Worm (Caenorhabditis elegans): ENCODE data around the gene F46C8.3.

DNA sequence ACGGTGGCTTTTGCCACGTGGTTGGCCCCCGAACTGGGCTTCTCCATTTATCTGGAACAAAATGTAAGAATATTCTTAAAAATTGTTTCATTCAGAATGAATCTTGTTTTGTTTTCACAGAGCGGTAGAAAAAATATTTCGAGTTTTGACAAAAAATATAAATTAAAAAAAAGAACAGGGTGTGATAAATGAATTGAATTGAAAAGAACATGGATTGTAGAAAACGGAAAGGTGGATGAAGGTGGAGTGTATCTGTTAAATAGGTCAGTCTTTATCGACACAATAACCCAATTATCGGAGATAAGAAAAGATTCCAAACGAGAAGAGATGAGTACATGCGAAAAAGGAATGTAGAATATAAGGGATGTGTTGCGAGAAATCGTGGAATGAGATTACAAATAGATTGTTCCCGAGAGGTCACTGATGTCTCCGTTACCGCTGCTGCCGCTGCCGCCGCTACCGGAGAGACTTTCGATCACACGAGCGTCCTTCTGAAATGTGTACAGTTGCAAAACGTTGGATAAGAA lies 12.4 kb downstream of the F46C8.3 start, which contains the start of gene dpy-7:
- TF ChIP-seq ztf-23 (GFP tag; IDR thresholded peaks at IDR 0.05) (no peak), klf-2 (GFP tag; conservative IDR thresholded peaks at IDR 0.05) (no peak), flt-1 (GFP tag; IDR thresholded peaks at IDR 0.05) (no peak), tab-1 (GFP tag; IDR thresholded peaks at IDR 0.05) (no peak), ztf-29 (GFP tag; IDR thresholded peaks at IDR 0.05) (no peak), med-1 (GFP tag; optimal IDR thresholded peaks at IDR 0.05; ENCODE audit: insufficient read depth) (no peak)

Data from whole organism, midembryonic.